Worm (Caenorhabditis elegans) whole organism, early embryonic: Measurements from ENCODE around the gene cbs-1.

Experiments
- B0310.2 ChIP-seq: sonication (generic microtip); optimal IDR thresholded peaks from 2 replicates; lab custom pipeline; 2016; ENCODE audit warnings: mild to moderate bottlenecking, missing genetic modification characterization, missing compliant biosample characterization
- ceh-13 ChIP-seq: fragments of 200-800 bp; sonication (Bioruptor generic); optimal IDR thresholded peaks from 2 replicates; lab custom pipeline; 2018; ENCODE audit warnings: mild to moderate bottlenecking, missing genetic modification characterization, missing compliant biosample characterization
- ceh-36 ChIP-seq: sonication (generic microtip); optimal IDR thresholded peaks from 2 replicates; lab custom pipeline; 2016; ENCODE audit warnings: missing genetic modification characterization, inconsistent platforms, missing compliant biosample characterization
- hmg-4 ChIP-seq: fragments of 200-800 bp; sonication (Bioruptor generic); optimal IDR thresholded peaks from 2 replicates; lab custom pipeline; 2018; ENCODE audit warnings: mild to moderate bottlenecking, missing genetic modification characterization, missing compliant biosample characterization
- tra-4 ChIP-seq: sonication (generic microtip); optimal IDR thresholded peaks from 2 replicates; lab custom pipeline; 2017; ENCODE audit warnings: missing genetic modification characterization, missing compliant biosample characterization

DNA sequence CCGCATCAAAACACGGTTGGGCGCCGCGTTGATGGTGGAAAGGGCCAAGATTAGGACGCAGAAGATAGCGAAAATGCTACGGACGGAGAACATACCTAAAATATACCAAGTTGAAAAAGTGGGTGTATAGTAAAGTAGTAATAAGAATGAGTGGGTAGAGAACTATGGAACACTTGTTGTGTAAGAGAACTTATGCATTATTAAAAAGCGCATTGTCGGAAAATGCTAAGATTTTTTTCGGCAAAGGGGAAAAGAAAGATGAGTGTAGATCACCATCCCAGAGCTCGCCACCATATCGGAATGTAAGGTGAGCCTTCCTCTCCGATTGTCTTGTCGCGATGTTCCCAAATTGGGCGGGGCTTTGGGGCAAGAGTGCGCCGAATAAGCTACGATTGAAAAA, 33.8 kb downstream of the cbs-1 start, which contains the start of gene flp-28:
- TF ChIP-seq ceh-13 (GFP tag; lab: Kevin White, UChicago): no peak
- TF ChIP-seq ceh-36 (tag; lab: Kevin White, UChicago): no peak
- TF ChIP-seq B0310.2: no peak
- TF ChIP-seq hmg-4 (GFP tag; lab: Kevin White, UChicago): no peak
- no peak for TF ChIP-seq tra-4 (tag; lab: Kevin White, UChicago)
